Worm (Caenorhabditis elegans) whole organism, early embryonic: Measurements from ENCODE around the gene srbc-17.

Experiments
- B0310.2 ChIP-seq: sonication (generic microtip); optimal IDR thresholded peaks from 2 replicates; lab custom pipeline; 2016; ENCODE audit warnings: mild to moderate bottlenecking, missing genetic modification characterization, missing compliant biosample characterization
- F13C5.2 ChIP-seq: sonication (generic microtip); optimal IDR thresholded peaks from 2 replicates; lab custom pipeline; 2017; ENCODE audit warnings: mild to moderate bottlenecking, missing genetic modification characterization, inconsistent platforms, missing compliant biosample characterization
- aly-1 ChIP-seq: sonication (generic microtip); optimal IDR thresholded peaks from 2 replicates; lab custom pipeline; 2016; ENCODE audit warnings: missing genetic modification characterization, missing compliant biosample characterization
- ama-1 ChIP-seq: fragments of 150-350 bp; optimal IDR thresholded peaks from 2 replicates; lab custom pipeline; 2014
- ceh-13 ChIP-seq: fragments of 200-800 bp; sonication (Bioruptor generic); optimal IDR thresholded peaks from 2 replicates; lab custom pipeline; 2018; ENCODE audit warnings: mild to moderate bottlenecking, missing genetic modification characterization, missing compliant biosample characterization
- ceh-36 ChIP-seq: sonication (generic microtip); optimal IDR thresholded peaks from 2 replicates; lab custom pipeline; 2016; ENCODE audit warnings: missing genetic modification characterization, inconsistent platforms, missing compliant biosample characterization
- ets-7 ChIP-seq: sonication (generic microtip); optimal IDR thresholded peaks from 2 replicates; lab custom pipeline; 2016; ENCODE audit warnings: missing genotype, missing genetic modification characterization, missing compliant biosample characterization
- flt-1 ChIP-seq: fragments of 200-800 bp; sonication (Bioruptor generic); IDR thresholded peaks from 2 replicates; pipeline ENCODE4 v1.3.6; 2022; ENCODE audit warnings: missing genetic modification characterization, missing compliant biosample characterization
- hmbx-1 ChIP-seq: sonication (generic microtip); optimal IDR thresholded peaks from 2 replicates; lab custom pipeline; 2016; ENCODE audit warnings: mild to moderate bottlenecking, missing genetic modification characterization, missing compliant biosample characterization
- hmg-4 ChIP-seq: fragments of 200-800 bp; sonication (Bioruptor generic); optimal IDR thresholded peaks from 2 replicates; lab custom pipeline; 2018; ENCODE audit warnings: mild to moderate bottlenecking, missing genetic modification characterization, missing compliant biosample characterization
- hnd-1 ChIP-seq: sonication (generic microtip); optimal IDR thresholded peaks from 2 replicates; lab custom pipeline; 2016; ENCODE audit warnings: missing genetic modification characterization, missing compliant biosample characterization
- pes-1 ChIP-seq: fragments of 200-800 bp; sonication (Bioruptor generic); IDR thresholded peaks from 2 replicates; pipeline ENCODE4 v1.3.6; 2022; ENCODE audit warnings: missing genetic modification reagents, missing genetic modification characterization, missing compliant biosample characterization
- scrt-1 ChIP-seq: fragments of 200-800 bp; sonication (Bioruptor generic); IDR thresholded peaks from 2 replicates; pipeline ENCODE4 v1.3.6; 2022; ENCODE audit warnings: missing genetic modification characterization, missing compliant biosample characterization
- sea-1 ChIP-seq: fragments of 200-800 bp; sonication (Bioruptor generic); conservative IDR thresholded peaks from 2 replicates; pipeline ENCODE4 v1.3.6; 2022; ENCODE audit warnings: missing genetic modification characterization, missing compliant biosample characterization
- tbx-11 ChIP-seq: fragments of 200-800 bp; sonication (Bioruptor generic); IDR thresholded peaks from 2 replicates; pipeline ENCODE4 v1.3.6; 2022; ENCODE audit warnings: missing genetic modification characterization, missing compliant biosample characterization
- tbx-37 ChIP-seq: fragments of 200-800 bp; sonication (Bioruptor generic); conservative IDR thresholded peaks from 2 replicates; pipeline ENCODE4 v1.3.6; 2022; ENCODE audit warnings: missing genetic modification reagents, missing genetic modification characterization, missing compliant biosample characterization
- tra-4 ChIP-seq: sonication (generic microtip); optimal IDR thresholded peaks from 2 replicates; lab custom pipeline; 2017; ENCODE audit warnings: missing genetic modification characterization, missing compliant biosample characterization

srbc-17 gene

ce11 chrV:2211936-2212335, 34.4 kb downstream of the srbc-17 start, which contains the start of gene nhr-133:
Gene nhr-133 (minus strand): TSS chrV:2212118.
- TF ChIP-seq hmbx-1 (tag; lab: Kevin White, UChicago) (no peak), scrt-1 (GFP tag; lab: Robert Waterston, UW) (no peak), ceh-36 (no peak), aly-1 (no peak), flt-1 (no peak), sea-1 (GFP tag; lab: Robert Waterston, UW) (no peak), F13C5.2 (tag; lab: Kevin White, UChicago) (no peak), pes-1 (no peak), tra-4 (no peak), tbx-11 (GFP tag; lab: Robert Waterston, UW) (no peak), ets-7 (tag; lab: Kevin White, UChicago) (no peak)

- TF ChIP-seq hnd-1 (tag; lab: Kevin White, UChicago) = no peak
- no peak for TF ChIP-seq ama-1 (lab: Kevin White, UChicago)
- no peak for TF ChIP-seq ceh-13 (GFP tag; lab: Kevin White, UChicago)
- TF ChIP-seq tra-4 = no peak
- no peak for TF ChIP-seq scrt-1 (GFP tag; lab: Robert Waterston, UW)
- no peak for TF ChIP-seq tbx-37
- TF ChIP-seq F13C5.2 (tag; lab: Kevin White, UChicago) = no peak
- no peak for TF ChIP-seq ceh-36
- no peak for TF ChIP-seq aly-1
- no peak for TF ChIP-seq tbx-11 (GFP tag; lab: Robert Waterston, UW)
- TF ChIP-seq B0310.2 (tag; lab: Kevin White, UChicago) = no peak
- no peak for TF ChIP-seq ets-7 (tag; lab: Kevin White, UChicago)
Measured at ce11 chrV:2214428-2215038, 37.0 kb downstream of the srbc-17 start, which contains the start of gene nhr-184. Gene nhr-184 (minus strand): TSS chrV:2214478.

ce11 chrV:2215352-2215751, 37.8 kb downstream of the srbc-17 start, which contains the start of gene nstp-8:
Gene nstp-8 (plus strand): TSS chrV:2215652.
- no peak for TF ChIP-seq pes-1
- TF ChIP-seq flt-1 = no peak
- TF ChIP-seq B0310.2 (tag; lab: Kevin White, UChicago) = no peak
- TF ChIP-seq ceh-13 (GFP tag; lab: Kevin White, UChicago) = no peak
- TF ChIP-seq sea-1 (GFP tag; lab: Robert Waterston, UW) = no peak
- no peak for TF ChIP-seq hmg-4 (GFP tag; lab: Kevin White, UChicago)
- TF ChIP-seq ama-1 (lab: Kevin White, UChicago) = no peak
- no peak for TF ChIP-seq tra-4
- no peak for TF ChIP-seq tbx-11 (GFP tag; lab: Robert Waterston, UW)
- TF ChIP-seq ets-7 (tag; lab: Kevin White, UChicago) = no peak
- no peak for TF ChIP-seq ceh-36
- TF ChIP-seq aly-1 = no peak
- no peak for TF ChIP-seq F13C5.2 (tag; lab: Kevin White, UChicago)
- no peak for TF ChIP-seq scrt-1 (GFP tag; lab: Robert Waterston, UW)
- TF ChIP-seq hnd-1 (tag; lab: Kevin White, UChicago) = no peak
- no peak for TF ChIP-seq tbx-37
- TF ChIP-seq hmbx-1 (tag; lab: Kevin White, UChicago) = no peak

ce11 chrV:2216927-2217326, 39.4 kb downstream of the srbc-17 start:
- TF ChIP-seq hnd-1 (tag; lab: Kevin White, UChicago) (no peak), ama-1 (lab: Kevin White, UChicago) (no peak), flt-1 (no peak), sea-1 (GFP tag; lab: Robert Waterston, UW) (no peak), hmg-4 (GFP tag; lab: Kevin White, UChicago) (no peak), hmbx-1 (tag; lab: Kevin White, UChicago) (no peak), ceh-36 (no peak), B0310.2 (tag; lab: Kevin White, UChicago) (no peak), tbx-11 (GFP tag; lab: Robert Waterston, UW) (no peak), ceh-13 (GFP tag; lab: Kevin White, UChicago) (no peak), tbx-37 (no peak), F13C5.2 (tag; lab: Kevin White, UChicago) (no peak), scrt-1 (GFP tag; lab: Robert Waterston, UW) (no peak), aly-1 (no peak), pes-1 (no peak), ets-7 (tag; lab: Kevin White, UChicago) (no peak), tra-4 (no peak)

ce11 chrV:2218803-2219202, 41.3 kb downstream of the srbc-17 start, which contains the start of gene nhr-56:
Gene nhr-56 (plus strand): TSS chrV:2219004.
- TF ChIP-seq hmbx-1 (tag; lab: Kevin White, UChicago) (no peak), B0310.2 (tag; lab: Kevin White, UChicago) (no peak), tbx-11 (GFP tag; lab: Robert Waterston, UW) (no peak), ama-1 (lab: Kevin White, UChicago) (no peak), ets-7 (tag; lab: Kevin White, UChicago) (no peak), ceh-36 (no peak), hnd-1 (tag; lab: Kevin White, UChicago) (no peak), pes-1 (no peak), F13C5.2 (tag; lab: Kevin White, UChicago) (no peak), ceh-13 (GFP tag; lab: Kevin White, UChicago) (no peak), tra-4 (no peak), aly-1 (no peak), flt-1 (no peak), sea-1 (GFP tag; lab: Robert Waterston, UW) (no peak), tbx-37 (no peak), scrt-1 (GFP tag; lab: Robert Waterston, UW) (no peak), hmg-4 (GFP tag; lab: Kevin White, UChicago) (no peak)

ce11 chrV:2221764-2222163, 44.2 kb downstream of the srbc-17 start, which contains the start of gene nhr-128:
Gene nhr-128 (plus strand): TSS chrV:2222064.
- no peak for TF ChIP-seq ets-7 (tag; lab: Kevin White, UChicago)
- no peak for TF ChIP-seq tra-4

- TF ChIP-seq hmg-4 (GFP tag; lab: Kevin White, UChicago) (no peak), ets-7 (tag; lab: Kevin White, UChicago) (no peak), F13C5.2 (tag; lab: Kevin White, UChicago) (no peak), hmbx-1 (tag; lab: Kevin White, UChicago) (no peak), tbx-11 (GFP tag; lab: Robert Waterston, UW) (no peak)
Measured at ce11 chrV:2225130-2225529, 47.6 kb downstream of the srbc-17 start, which contains the start of gene nhr-103. Gene nhr-103 (plus strand): TSS chrV:2225430.
